Worm (Caenorhabditis elegans) whole organism, young adult: ENCODE measurements around the gene K08H2.7.

ENCODE experiments used
- athp-1 ChIP-seq: sonication (generic microtip); optimal IDR thresholded peaks from 2 replicates; lab custom pipeline; 2017; ENCODE audit warnings: mild to moderate bottlenecking, missing genetic modification characterization, missing compliant biosample characterization
- ets-4 ChIP-seq: fragments of 200-800 bp; sonication (Bioruptor generic); optimal IDR thresholded peaks from 2 replicates; lab custom pipeline; 2018; ENCODE audit warnings: mild to moderate bottlenecking, missing genetic modification characterization, missing compliant biosample characterization
- unc-62 ChIP-seq: fragments of 150-350 bp; optimal IDR thresholded peaks from 2 replicates; lab custom pipeline; 2014; ENCODE audit warnings: missing biosample characterization, missing genetic modification reagents, missing genetic modification characterization
- zfh-2 ChIP-seq: fragments of 200-800 bp; sonication (Bioruptor generic); conservative IDR thresholded peaks from 2 replicates; pipeline ENCODE4 v1.3.6; 2022; ENCODE audit warnings: missing genetic modification reagents, missing genetic modification characterization, missing compliant biosample characterization

DNA sequence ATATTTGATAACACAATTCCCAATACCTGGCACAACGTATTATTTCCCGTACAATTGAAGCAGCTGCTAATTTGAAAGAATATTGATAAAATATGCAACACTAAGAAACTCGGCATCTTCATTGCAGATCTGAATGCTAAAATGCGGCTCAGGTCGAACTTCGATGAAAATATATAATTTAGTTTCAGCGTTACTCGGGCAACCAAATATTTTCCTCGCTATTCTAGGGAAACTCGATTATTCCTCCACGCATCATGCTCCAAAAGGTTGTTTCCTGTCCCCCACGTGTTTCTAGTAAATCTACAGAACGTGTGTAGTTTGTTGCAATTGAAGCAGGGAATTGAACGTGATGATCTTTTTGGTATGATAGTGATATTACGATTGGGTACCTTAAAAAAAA lies 865 bp upstream of the K08H2.7 start:
- TF ChIP-seq zfh-2 (GFP tag; lab: Robert Waterston, UW) (no peak), unc-62 (GFP tag; lab: Kevin White, UChicago) (no peak), athp-1 (tag; lab: Kevin White, UChicago) (no peak), ets-4 (no peak)
